Worm (Caenorhabditis elegans) whole organism, late embryonic: Measurements from ENCODE around the gene dpy-7.

Experiments used
- C38D4.7 ChIP-seq: fragments of 200-800 bp; sonication (Bioruptor generic); optimal IDR thresholded peaks from 2 replicates; lab custom pipeline; 2018; ENCODE audit warnings: mild to moderate bottlenecking, missing genetic modification characterization, moderate library complexity, missing compliant biosample characterization
- F13H6.1 ChIP-seq: sonication (generic microtip); optimal IDR thresholded peaks from 2 replicates; lab custom pipeline; 2016; ENCODE audit warnings: missing genetic modification characterization, missing compliant biosample characterization
- Y22D7AL.16 ChIP-seq: sonication (generic microtip); optimal IDR thresholded peaks from 2 replicates; lab custom pipeline; 2016; ENCODE audit warnings: missing genetic modification characterization, missing compliant biosample characterization
- ceh-14 ChIP-seq: sonication (generic microtip); optimal IDR thresholded peaks from 2 replicates; lab custom pipeline; 2016; ENCODE audit warnings: missing genotype, missing genetic modification characterization, missing compliant biosample characterization
- ceh-18 ChIP-seq: sonication (generic microtip); optimal IDR thresholded peaks from 2 replicates; lab custom pipeline; 2016; ENCODE audit warnings: missing genetic modification characterization, missing compliant biosample characterization
- ceh-24 ChIP-seq: sonication (generic microtip); optimal IDR thresholded peaks from 2 replicates; lab custom pipeline; 2016; ENCODE audit warnings: mild to moderate bottlenecking, missing genetic modification characterization, missing compliant biosample characterization
- fkh-10 ChIP-seq: fragments of 150-350 bp; optimal IDR thresholded peaks from 2 replicates; lab custom pipeline; 2014; ENCODE audit warnings: missing biosample characterization, missing genetic modification reagents, missing genetic modification characterization
- pha-2 ChIP-seq: sonication (generic microtip); optimal IDR thresholded peaks from 2 replicates; lab custom pipeline; 2017; ENCODE audit warnings: mild to moderate bottlenecking, missing genetic modification characterization, missing compliant biosample characterization
- ref-2 ChIP-seq: sonication (generic microtip); optimal IDR thresholded peaks from 2 replicates; lab custom pipeline; 2016; ENCODE audit warnings: missing genetic modification characterization, missing compliant biosample characterization
- syd-9 ChIP-seq: sonication (generic microtip); optimal IDR thresholded peaks from 2 replicates; lab custom pipeline; 2016; ENCODE audit warnings: mild to moderate bottlenecking, missing genetic modification characterization, moderate library complexity, missing compliant biosample characterization
- unc-55 ChIP-seq: sonication (generic microtip); optimal IDR thresholded peaks from 2 replicates; lab custom pipeline; 2017; ENCODE audit warnings: missing biosample characterization, missing genetic modification reagents, missing genetic modification characterization

DNA sequence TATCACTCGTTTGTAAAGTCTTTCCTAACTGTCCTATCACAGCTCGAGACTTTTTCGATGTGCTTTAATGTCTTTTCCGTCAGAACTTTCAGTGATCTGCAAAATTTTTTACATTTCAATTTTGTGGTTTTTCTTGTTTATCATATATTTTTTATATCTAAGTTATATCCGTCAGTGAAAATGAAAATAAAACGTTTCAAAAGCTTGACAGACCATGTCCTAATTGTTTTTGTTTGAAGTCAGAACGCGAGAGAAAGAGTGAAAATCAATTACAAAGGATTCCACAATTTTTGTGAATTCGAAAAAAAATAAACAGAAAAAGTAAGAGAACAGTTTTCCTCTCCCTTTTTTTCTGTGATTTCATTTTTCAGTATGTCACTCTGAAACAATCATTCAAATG is 10.6 kb upstream of the dpy-7 start, which contains the start of gene F46C8.1:
- TF ChIP-seq F13H6.1 (tag; lab: Kevin White, UChicago), result no peak
- no peak for TF ChIP-seq unc-55 (GFP tag; lab: Kevin White, UChicago)
- no peak for TF ChIP-seq pha-2 (tag; lab: Kevin White, UChicago)
- TF ChIP-seq ref-2 (tag; lab: Kevin White, UChicago), result no peak
- no peak for TF ChIP-seq fkh-10
- TF ChIP-seq ceh-24 (tag; lab: Kevin White, UChicago), result no peak
- no peak for TF ChIP-seq ceh-14 (tag; lab: Kevin White, UChicago)
- no peak for TF ChIP-seq syd-9
- no peak for TF ChIP-seq C38D4.7 (GFP tag; lab: Kevin White, UChicago)
- no peak for TF ChIP-seq Y22D7AL.16 (tag; lab: Kevin White, UChicago)
- TF ChIP-seq ceh-18 (tag; lab: Kevin White, UChicago), result no peak
